Fruit fly (Drosophila melanogaster) whole organism: ENCODE measurements around the gene mtrm.

ENCODE experiments used
- CG8478 ChIP-seq: fragments of >200 bp; optimal IDR thresholded peaks from 2 replicates; lab custom pipeline; 2018; ENCODE audit warnings: inconsistent platforms
- Dll ChIP-seq: fragments of >200 bp; optimal IDR thresholded peaks from 2 replicates; lab custom pipeline; 2017
- EcR ChIP-seq, 2 experiments: fragments of >200 bp; optimal IDR thresholded peaks; 2 replicates each; lab custom pipeline; 2017; ENCODE audit warnings: missing biosample characterization in 2 of 2, missing genetic modification characterization in 2 of 2, missing genetic modification reagents in 2 of 2
- pan ChIP-seq: fragments of >200 bp; optimal IDR thresholded peaks from 2 replicates; lab custom pipeline; 2017
- psq ChIP-seq: fragments of >200 bp; optimal IDR thresholded peaks from 2 replicates; lab custom pipeline; 2017
- usp ChIP-seq: fragments of >200 bp; optimal IDR thresholded peaks from 2 replicates; lab custom pipeline; 2017; ENCODE audit warnings: missing biosample characterization, missing genetic modification characterization, mixed read lengths

mtrm gene

DNA sequence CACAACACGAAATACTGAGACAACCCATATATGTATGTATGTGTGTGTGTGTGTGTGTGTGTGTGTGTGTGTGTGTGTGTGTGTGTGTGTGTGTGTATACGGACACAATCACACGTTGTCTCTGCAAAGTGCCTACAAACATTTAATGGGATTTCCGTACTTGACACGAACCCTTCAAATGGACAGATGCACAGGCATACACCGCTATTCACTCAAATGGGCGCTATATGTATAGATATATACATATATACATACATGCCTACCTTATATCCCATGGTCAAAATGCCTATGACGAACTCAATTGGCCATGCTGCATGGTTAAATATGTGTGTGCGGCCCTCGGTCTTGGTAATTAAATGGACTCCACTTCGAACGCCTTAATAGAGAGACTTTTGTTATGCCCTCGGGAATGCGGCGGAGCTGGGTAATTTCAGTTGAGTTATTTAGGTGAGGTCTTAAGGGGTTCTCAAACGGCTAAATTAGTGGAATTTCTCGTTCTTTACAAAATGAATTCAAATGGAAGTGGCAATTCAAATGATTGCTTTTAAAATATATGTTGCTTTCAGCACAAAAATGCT lies 43.7 kb downstream of the mtrm start:
- TF ChIP-seq usp (GFP tag; lab: Kevin White, UChicago), result no peak
- no peak for TF ChIP-seq psq
- TF ChIP-seq pan (lab: Kevin White, UChicago), result no peak

DNA sequence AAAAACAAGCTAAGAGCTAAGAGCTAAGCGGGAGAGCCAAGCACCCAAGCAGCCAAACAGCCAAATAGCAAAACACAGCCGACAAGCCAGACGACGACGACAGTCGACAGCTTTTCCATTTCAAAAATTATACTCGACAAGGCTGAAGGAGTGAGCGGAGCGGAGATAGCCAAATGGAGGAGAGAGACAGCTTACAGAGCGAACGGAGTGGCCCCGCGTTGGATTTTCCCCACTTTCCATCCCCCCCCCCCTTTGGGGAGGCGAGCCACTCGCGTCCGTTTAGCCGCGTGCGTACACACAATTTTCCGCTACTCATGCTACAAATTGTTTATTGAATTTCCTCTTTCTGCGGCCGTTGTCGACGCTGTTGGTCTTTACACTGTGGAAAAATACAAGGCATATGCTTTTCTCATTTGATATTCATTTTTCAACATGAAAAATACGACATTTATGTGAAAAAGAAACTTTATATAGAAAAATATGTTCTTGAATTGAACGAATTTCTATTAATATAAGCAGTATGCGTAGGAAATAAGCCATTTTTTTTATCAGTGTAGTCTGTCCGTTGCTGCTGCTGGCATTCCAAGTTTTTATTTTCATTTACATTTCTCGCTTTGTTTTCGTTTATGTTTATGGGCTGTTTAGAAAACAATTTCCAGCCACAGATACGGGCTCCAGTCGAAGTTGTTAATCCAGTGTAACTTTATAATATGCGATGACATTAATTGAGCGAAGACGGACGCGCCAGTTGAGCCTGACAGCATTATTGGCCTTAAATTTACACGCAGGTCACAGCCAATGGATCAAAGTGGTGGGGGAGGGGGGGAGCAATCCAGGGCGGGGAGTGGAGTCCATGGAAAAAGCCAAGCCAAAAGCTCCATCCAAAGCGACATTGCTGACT lies 45.3 kb downstream of the mtrm start:
- TF ChIP-seq Dll (lab: Kevin White, UChicago) (no peak), EcR (GFP tag; optimal IDR thresholded peaks at IDR 0.05; lab: Kevin White, UChicago) (no peak), psq (no peak), pan (lab: Kevin White, UChicago) (no peak), CG8478 (lab: Kevin White, UChicago) (no peak), usp (GFP tag; lab: Kevin White, UChicago) (no peak)

DNA sequence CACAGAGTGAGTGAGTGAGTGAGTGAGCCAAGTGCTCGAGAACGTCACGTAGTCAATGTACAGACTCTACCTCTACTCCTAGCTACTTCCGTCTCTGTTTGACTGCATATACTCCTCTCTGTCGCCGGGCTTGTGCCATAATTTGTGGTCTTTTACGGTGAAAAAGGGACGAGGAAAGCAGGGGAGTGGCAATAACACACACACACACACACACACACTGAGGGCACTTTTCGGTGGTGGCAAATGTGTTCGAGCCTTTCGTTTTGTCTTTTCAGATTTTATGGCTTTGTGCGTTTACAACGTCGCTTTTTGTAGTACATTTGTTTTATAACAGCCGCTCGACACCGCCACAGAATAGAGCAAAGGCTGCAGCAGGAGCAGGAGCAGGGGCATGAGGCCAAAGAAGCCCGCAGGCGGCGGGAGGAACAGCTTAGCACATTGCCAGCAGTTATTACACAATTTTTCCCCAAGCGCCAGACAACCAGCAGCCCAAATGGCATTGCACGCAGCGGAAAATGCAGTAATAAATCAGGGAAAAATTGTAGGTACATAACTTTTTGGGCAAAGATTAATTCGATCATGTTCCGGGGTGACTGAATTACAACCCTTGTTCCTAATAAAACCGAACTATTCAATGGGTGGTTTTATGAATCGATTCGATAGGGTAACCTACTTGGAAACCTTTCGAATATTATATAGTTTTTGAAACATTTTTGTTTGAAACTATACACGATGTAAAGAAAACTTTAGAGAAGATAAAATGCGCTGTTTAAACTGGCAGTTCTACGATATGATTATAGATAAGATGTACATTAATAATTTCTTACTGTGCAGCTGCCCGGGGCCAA lies 46.2 kb downstream of the mtrm start:
- TF ChIP-seq EcR (GFP tag; optimal IDR thresholded peaks at IDR 0.05; lab: Kevin White, UChicago), result no peak
- no peak for TF ChIP-seq CG8478 (lab: Kevin White, UChicago)
- no peak for TF ChIP-seq usp (GFP tag; lab: Kevin White, UChicago)
- no peak for TF ChIP-seq pan (lab: Kevin White, UChicago)
- TF ChIP-seq psq, result no peak
- TF ChIP-seq Dll (lab: Kevin White, UChicago), result no peak

- TF ChIP-seq usp (GFP tag; lab: Kevin White, UChicago) (no peak), CG8478 (lab: Kevin White, UChicago) (no peak), EcR (GFP tag; optimal IDR thresholded peaks at IDR 0.05; lab: Kevin White, UChicago) (no peak), psq (no peak), pan (lab: Kevin White, UChicago) (no peak), Dll (lab: Kevin White, UChicago) (no peak)
These were observed 46.8 kb downstream of the mtrm start for dm6 chr3L:8459615-8460004.

dm6 chr3L:8460050-8460878 lies 47.5 kb downstream of the mtrm start:
- TF ChIP-seq pan (lab: Kevin White, UChicago) (no peak), psq (no peak), EcR (GFP tag; optimal IDR thresholded peaks at IDR 0.05; lab: Kevin White, UChicago) (no peak), usp (GFP tag; lab: Kevin White, UChicago) (no peak), CG8478 (lab: Kevin White, UChicago) (no peak), Dll (lab: Kevin White, UChicago) (no peak)

DNA sequence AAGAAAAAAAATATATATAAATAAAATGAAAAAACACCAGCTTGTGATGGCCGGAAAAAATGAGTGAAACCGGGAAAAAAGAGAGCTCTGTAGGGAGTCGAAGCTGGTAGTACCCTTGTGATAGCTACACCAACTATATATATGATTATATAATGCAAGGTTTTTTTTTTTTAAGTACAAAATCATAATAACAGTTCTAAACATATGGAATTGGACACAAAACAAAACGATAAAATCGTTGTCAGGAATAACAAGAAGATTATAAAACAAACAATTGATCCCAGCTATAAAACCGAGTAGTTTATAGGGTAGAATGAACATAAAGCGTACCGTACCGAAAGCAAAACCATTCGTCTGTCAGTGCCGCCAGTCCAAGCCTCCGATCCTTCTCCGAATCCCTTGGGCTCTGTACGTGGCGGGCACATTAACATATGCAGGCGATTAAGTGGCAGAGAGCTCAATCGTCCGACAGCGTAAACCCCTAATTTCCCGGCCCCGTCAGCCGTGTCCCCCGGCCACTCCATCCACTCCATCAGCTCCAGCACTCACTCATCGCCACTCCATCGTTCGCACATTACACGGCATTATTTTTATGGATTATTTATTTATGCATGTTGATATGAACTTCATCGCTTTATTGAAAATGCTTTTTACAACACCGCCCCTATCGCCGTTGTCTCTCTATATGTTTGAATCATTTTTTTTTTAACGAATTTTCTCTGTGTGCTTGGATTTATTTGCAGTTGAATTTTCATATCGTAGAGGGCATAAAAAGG lies 48.6 kb downstream of the mtrm start:
- no peak for TF ChIP-seq psq
- TF ChIP-seq Dll (lab: Kevin White, UChicago), result no peak
- TF ChIP-seq pan (lab: Kevin White, UChicago), result peak; percentile 65
